Worm (Caenorhabditis elegans) whole organism, young adult: Measurements from ENCODE around the gene H01G02.3.

Experiments used
- D2030.7 ChIP-seq: fragments of 200-800 bp; sonication (Bioruptor generic); IDR thresholded peaks from 2 replicates; pipeline ENCODE4 v1.3.6; 2022; ENCODE audit warnings: missing genetic modification reagents, missing genetic modification characterization, missing compliant biosample characterization
- F39B2.1 ChIP-seq: fragments of 200-800 bp; sonication (Bioruptor generic); IDR thresholded peaks from 2 replicates; pipeline ENCODE4 v1.3.6; 2022; ENCODE audit warnings: missing genetic modification reagents, missing genetic modification characterization, missing compliant biosample characterization
- F57A8.1 ChIP-seq: fragments of 200-800 bp; sonication (Bioruptor generic); optimal IDR thresholded peaks from 2 replicates; lab custom pipeline; 2018; ENCODE audit warnings: mild to moderate bottlenecking, missing genetic modification characterization, moderate library complexity, missing compliant biosample characterization
- T26A5.8 ChIP-seq: sonication (generic microtip); optimal IDR thresholded peaks from 2 replicates; lab custom pipeline; 2016; ENCODE audit warnings: missing genetic modification characterization, missing compliant biosample characterization
- Y95B8A.8 ChIP-seq: fragments of 200-800 bp; sonication (Bioruptor generic); IDR thresholded peaks from 2 replicates; pipeline ENCODE4 v1.3.6; 2022; ENCODE audit warnings: missing genetic modification reagents, missing genetic modification characterization, missing compliant biosample characterization
- bed-1 ChIP-seq: fragments of 200-800 bp; sonication (Bioruptor generic); IDR thresholded peaks from 2 replicates; pipeline ENCODE4 v1.3.6; 2022; ENCODE audit warnings: missing genetic modification reagents, missing genetic modification characterization, missing compliant biosample characterization
- lin-26 ChIP-seq: fragments of 200-800 bp; sonication (Bioruptor generic); IDR thresholded peaks from 2 replicates; pipeline ENCODE4 v1.3.6; 2022; ENCODE audit warnings: missing genetic modification reagents, missing genetic modification characterization, missing compliant biosample characterization
- nhr-179 ChIP-seq: sonication (generic microtip); optimal IDR thresholded peaks from 2 replicates; lab custom pipeline; 2016; ENCODE audit warnings: mild to moderate bottlenecking, missing genetic modification characterization, missing compliant biosample characterization
- tlf-1 ChIP-seq: fragments of 200-800 bp; sonication (Bioruptor generic); optimal IDR thresholded peaks from 2 replicates; lab custom pipeline; 2018; ENCODE audit warnings: mild to moderate bottlenecking, missing genetic modification characterization, missing compliant biosample characterization
- ztf-26 ChIP-seq: sonication (generic microtip); optimal IDR thresholded peaks from 2 replicates; lab custom pipeline; 2017; ENCODE audit warnings: missing genetic modification characterization, missing compliant biosample characterization

The H01G02.3 gene

DNA sequence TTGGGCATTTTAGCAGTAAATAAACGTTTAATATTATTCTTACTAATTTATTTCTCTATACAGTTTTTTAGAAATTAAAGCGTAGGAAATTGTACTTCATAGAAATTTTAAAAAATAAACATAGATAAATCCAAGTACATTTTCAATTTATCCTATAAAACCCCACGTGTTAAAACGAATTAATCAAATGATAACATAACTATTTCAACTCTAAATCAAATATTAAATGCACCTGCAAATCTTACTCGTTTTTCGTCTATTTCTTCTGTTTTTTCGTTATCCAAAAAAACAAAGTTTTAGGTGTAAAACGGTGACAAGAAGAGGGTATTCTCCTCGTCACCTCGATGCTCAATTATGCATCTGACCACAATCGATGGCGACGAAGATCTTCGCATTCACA is 57.4 kb downstream of the H01G02.3 start, which contains the start of gene K01A6.6:
Gene K01A6.6 (plus strand): TSS at position 301 of the 400 bp plus-strand sequence.
- TF ChIP-seq Y95B8A.8 (no peak), nhr-179 (tag; lab: Kevin White, UChicago) (no peak), F39B2.1 (no peak), F57A8.1 (GFP tag; lab: Kevin White, UChicago) (no peak), tlf-1 (GFP tag; lab: Kevin White, UChicago) (no peak), D2030.7 (GFP tag; lab: Robert Waterston, UW) (no peak), bed-1 (GFP tag; lab: Robert Waterston, UW) (no peak), lin-26 (no peak), ztf-26 (no peak), T26A5.8 (no peak)
- TF ChIP-seq, all 124 proteins: peak for 0
